Fruit fly (Drosophila melanogaster): Measurements from ENCODE around the gene CG4766.

Gene CG4766

dm6 chrX:6000747-6001426 is at the start of gene CG4766 (continued):
- peak; percentile 94 for TF ChIP-seq CG7556 (GFP tag; optimal IDR thresholded peaks at IDR 0.05)
- TF ChIP-seq CG12236 (GFP tag; optimal IDR thresholded peaks at IDR 0.05), result peak; percentile 76
- TF ChIP-seq CG18011 (GFP tag; optimal IDR thresholded peaks at IDR 0.05), result peak; percentile 34
- TF ChIP-seq CG1024 (GFP tag; IDR thresholded peaks at IDR 0.05), result no peak
- 0 out of 2 replicates have a peak, but pooled peaks have one; percentile 10 for TF ChIP-seq CG11085 (GFP tag; IDR thresholded peaks at IDR 0.05)
- TF ChIP-seq ftz-f1 (GFP tag; optimal IDR thresholded peaks at IDR 0.05), result no peak
- TF ChIP-seq CG5245 (GFP tag; optimal IDR thresholded peaks at IDR 0.05), result peak; percentile 74
- TF ChIP-seq Neu2 (GFP tag; optimal IDR thresholded peaks at IDR 0.05; ENCODE audit: borderline replicate concordance), result peak; percentile 4
- peak; percentile 98 for TF ChIP-seq Nf-YB (GFP tag; optimal IDR thresholded peaks at IDR 0.05)
- no peak for TF ChIP-seq Bgb (GFP tag; IDR thresholded peaks at IDR 0.05; ENCODE audit: partially characterized antibody)
- peak; percentile 70 for TF ChIP-seq BtbVII (GFP tag; optimal IDR thresholded peaks at IDR 0.05)
- TF ChIP-seq Drgx (GFP tag; IDR thresholded peaks at IDR 0.05), result peak; percentile 85
- TF ChIP-seq pan (optimal IDR thresholded peaks at IDR 0.05), result peak in 1 of 2 experiments; percentile 51
- peak in 1 of 2 experiments; percentile 80 for TF ChIP-seq pan (GFP tag; optimal IDR thresholded peaks at IDR 0.05 in 1 of 2, IDR thresholded peaks at IDR 0.05 in 1 of 2)
- no peak for TF ChIP-seq pzg (GFP tag; optimal IDR thresholded peaks at IDR 0.05)
- peak; percentile 53 for TF ChIP-seq CG17186 (GFP tag; optimal IDR thresholded peaks at IDR 0.05)
- peak; percentile 48 for TF ChIP-seq CG4282 (GFP tag; optimal IDR thresholded peaks at IDR 0.05)
- no peak for TF ChIP-seq Opbp (GFP tag; IDR thresholded peaks at IDR 0.05; ENCODE audit: partially characterized antibody)
- TF ChIP-seq onecut (GFP tag; IDR thresholded peaks at IDR 0.05), result peak; percentile 91
- peak; percentile 72 for TF ChIP-seq Vsx1 (GFP tag; optimal IDR thresholded peaks at IDR 0.05)
- TF ChIP-seq CG14965 (GFP tag; optimal IDR thresholded peaks at IDR 0.05; ENCODE audit: borderline replicate concordance), result no peak
- peak; percentile 58 for TF ChIP-seq NC2α (GFP tag; optimal IDR thresholded peaks at IDR 0.05)
- peak; percentile 78 for TF ChIP-seq PHDP (tag; optimal IDR thresholded peaks at IDR 0.05)
- no peak for TF ChIP-seq CG34224 (GFP tag; IDR thresholded peaks at IDR 0.05; ENCODE audit: partially characterized antibody)
- no peak for TF ChIP-seq GATAe (GFP tag; conservative IDR thresholded peaks at IDR 0.05)
- TF ChIP-seq cwo (GFP tag; optimal IDR thresholded peaks at IDR 0.05), result peak; percentile 89
- TF ChIP-seq CG42726 (GFP tag; IDR thresholded peaks at IDR 0.05; ENCODE audit: partially characterized antibody), result no peak
- peak; percentile 62 for TF ChIP-seq Adf1 (GFP tag; IDR thresholded peaks at IDR 0.05)
- TF ChIP-seq Hr78 (GFP tag; optimal IDR thresholded peaks at IDR 0.05), result peak in 1 of 2 experiments; percentile 65
- peak; percentile 90 for TF ChIP-seq Ssrp (tag; optimal IDR thresholded peaks at IDR 0.05)
- TF ChIP-seq tgo (GFP tag; IDR thresholded peaks at IDR 0.05), result peak; percentile 81
- TF ChIP-seq CG10543 (GFP tag; optimal IDR thresholded peaks at IDR 0.05), result peak; percentile 81
- peak; percentile 68 for TF ChIP-seq CG12104 (GFP tag; optimal IDR thresholded peaks at IDR 0.05)
- peak; percentile 75 for TF ChIP-seq Sox102F (GFP tag; optimal IDR thresholded peaks at IDR 0.05)
- peak; percentile 75 for TF ChIP-seq ind (GFP tag; optimal IDR thresholded peaks at IDR 0.05)
- TF ChIP-seq Pdp1 (GFP tag; optimal IDR thresholded peaks at IDR 0.05), result peak; percentile 81 to 89
- TF ChIP-seq exex (tag; optimal IDR thresholded peaks at IDR 0.05), result peak; percentile 25
- no peak for TF ChIP-seq Dip2 (GFP tag; IDR thresholded peaks at IDR 0.05)
- TF ChIP-seq slbo (GFP tag; IDR thresholded peaks at IDR 0.05), result peak; percentile 80
- peak; percentile 63 for TF ChIP-seq HmgD (GFP tag; optimal IDR thresholded peaks at IDR 0.05)
- no peak for TF ChIP-seq Poxn (GFP tag; IDR thresholded peaks at IDR 0.05)
- TF ChIP-seq h (optimal IDR thresholded peaks at IDR 0.05), result no peak
- peak; percentile 84 for TF ChIP-seq chn (GFP tag; optimal IDR thresholded peaks at IDR 0.05)
- TF ChIP-seq z (GFP tag; IDR thresholded peaks at IDR 0.05), result no peak
- peak; percentile 71; the same call in 1 of the 3 replicates for TF ChIP-seq CG11093 (GFP tag; IDR thresholded peaks at IDR 0.05)
- peak; percentile 72 for TF ChIP-seq en (GFP tag; optimal IDR thresholded peaks at IDR 0.05)
- no peak for TF ChIP-seq CG1832 (GFP tag; optimal IDR thresholded peaks at IDR 0.05)
- TF ChIP-seq CG9797 (GFP tag; optimal IDR thresholded peaks at IDR 0.05), result no peak
- peak; percentile 83 for TF ChIP-seq shn (GFP tag; optimal IDR thresholded peaks at IDR 0.05)

All from whole organism, embryonic.